Worm (Caenorhabditis elegans): ENCODE results near the gene T01B6.1.

DNA sequence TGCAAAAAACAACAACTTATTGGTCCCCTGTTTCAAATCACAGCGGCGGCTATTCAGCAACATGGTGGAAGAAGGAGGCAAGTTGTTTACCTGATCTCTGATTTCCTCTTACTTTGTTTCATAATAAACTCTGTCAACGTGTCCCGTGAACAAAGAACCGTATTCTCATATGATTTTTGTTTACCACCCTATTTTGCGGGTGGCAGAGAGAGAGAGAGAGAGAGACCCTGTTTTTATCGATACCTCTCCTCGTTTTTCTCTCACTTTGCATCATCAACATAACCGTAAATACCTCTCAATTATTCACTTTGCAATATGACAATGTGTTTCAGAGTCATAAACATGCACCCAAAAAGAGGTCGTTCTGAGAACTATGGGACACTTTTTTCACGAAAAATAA, 18.0 kb upstream of the T01B6.1 start:
- TF ChIP-seq hrde-1 (tag; optimal IDR thresholded peaks at IDR 0.05; ENCODE audit: borderline replicate concordance) (no peak), T07F8.4 (tag; optimal IDR thresholded peaks at IDR 0.05) (no peak), tlf-1 (GFP tag; optimal IDR thresholded peaks at IDR 0.05) (no peak), cebp-1 (GFP tag; IDR thresholded peaks at IDR 0.05) (no peak), cebp-1 (tag; optimal IDR thresholded peaks at IDR 0.05) (peak; percentile 64), zfh-2 (GFP tag; conservative IDR thresholded peaks at IDR 0.05) (no peak)
